Worm (Caenorhabditis elegans) whole organism, L2 larva: ENCODE results near the gene nhr-202.
A peak's percentile ranks its signal among the peaks of the same experiment; 100 is the strongest.

ENCODE experiments used
- C34F6.9 ChIP-seq: fragments of 150-350 bp; optimal IDR thresholded peaks from 2 replicates; lab custom pipeline; 2014; ENCODE audit warnings: missing biosample characterization, missing genetic modification characterization
- F13H6.1 ChIP-seq: sonication (generic microtip); optimal IDR thresholded peaks from 2 replicates; lab custom pipeline; 2016; ENCODE audit warnings: missing genetic modification characterization, missing compliant biosample characterization
- R02D3.7 ChIP-seq: fragments of 150-350 bp; optimal IDR thresholded peaks from 2 replicates; lab custom pipeline; 2014; ENCODE audit warnings: missing biosample characterization, missing genetic modification characterization
- Y55F3AM.14 ChIP-seq: fragments of 200-800 bp; sonication (Bioruptor generic); optimal IDR thresholded peaks from 2 replicates; lab custom pipeline; 2018; ENCODE audit warnings: mild to moderate bottlenecking, missing genetic modification characterization, missing compliant biosample characterization
- ZK546.5 ChIP-seq: sonication (generic microtip); optimal IDR thresholded peaks from 2 replicates; lab custom pipeline; 2017; ENCODE audit warnings: missing biosample characterization, missing genetic modification characterization
- alr-1 ChIP-seq: fragments of 150-350 bp; optimal IDR thresholded peaks from 2 replicates; lab custom pipeline; 2014; ENCODE audit warnings: missing biosample characterization, missing genetic modification characterization
- ama-1 ChIP-seq: fragments of 150-350 bp; optimal IDR thresholded peaks from 2 replicates; lab custom pipeline; 2018; ENCODE audit warnings: inconsistent platforms
- ceh-82 ChIP-seq: fragments of 150-350 bp; optimal IDR thresholded peaks from 2 replicates; lab custom pipeline; 2014; ENCODE audit warnings: missing biosample characterization, missing genetic modification characterization
- crh-2 ChIP-seq: sonication (generic microtip); optimal IDR thresholded peaks from 2 replicates; lab custom pipeline; 2017; ENCODE audit warnings: missing biosample characterization, missing genetic modification characterization
- egl-27 ChIP-seq: sonication (generic microtip); optimal IDR thresholded peaks from 3 replicates; lab custom pipeline; 2017; ENCODE audit warnings: missing biosample characterization, missing genetic modification reagents, missing genetic modification characterization
- elt-1 ChIP-seq: fragments of 150-350 bp; optimal IDR thresholded peaks from 2 replicates; lab custom pipeline; 2014; ENCODE audit warnings: missing biosample characterization, missing genetic modification characterization
- elt-3 ChIP-seq: sonication (generic microtip); optimal IDR thresholded peaks from 2 replicates; lab custom pipeline; 2017; ENCODE audit warnings: missing biosample characterization, missing genetic modification characterization
- fos-1 ChIP-seq: fragments of 150-350 bp; optimal IDR thresholded peaks from 2 replicates; lab custom pipeline; 2014; ENCODE audit warnings: missing biosample characterization, missing genetic modification characterization
- gmeb-1 ChIP-seq: fragments of 150-350 bp; optimal IDR thresholded peaks from 2 replicates; lab custom pipeline; 2014; ENCODE audit warnings: missing biosample characterization, missing genetic modification characterization
- lin-13 ChIP-seq: fragments of 150-350 bp; optimal IDR thresholded peaks from 2 replicates; lab custom pipeline; 2014; ENCODE audit warnings: missing biosample characterization, missing genetic modification reagents, missing genetic modification characterization
- lin-39 ChIP-seq: fragments of 150-350 bp; optimal IDR thresholded peaks from 2 replicates; lab custom pipeline; 2014; ENCODE audit warnings: missing biosample characterization, missing genetic modification reagents, missing genetic modification characterization
- mab-5 ChIP-seq: fragments of 150-350 bp; optimal IDR thresholded peaks from 2 replicates; lab custom pipeline; 2014; ENCODE audit warnings: missing biosample characterization, missing genetic modification characterization
- mbf-1 ChIP-seq: sonication (generic microtip); optimal IDR thresholded peaks from 2 replicates; lab custom pipeline; 2017; ENCODE audit warnings: missing biosample characterization, missing genetic modification characterization
- mdl-1 ChIP-seq, 2 experiments: fragments of 150-350 bp in 1 of 2; sonication (generic microtip) in 1 of 2; optimal IDR thresholded peaks; 2 replicates each; lab custom pipeline; 2017; ENCODE audit warnings: missing biosample characterization in 2 of 2, missing genetic modification characterization in 2 of 2
- nhr-10 ChIP-seq: sonication (generic microtip); optimal IDR thresholded peaks from 2 replicates; lab custom pipeline; 2017; ENCODE audit warnings: missing biosample characterization, missing genetic modification characterization
- nhr-12 ChIP-seq: fragments of 150-350 bp; optimal IDR thresholded peaks from 2 replicates; lab custom pipeline; 2014; ENCODE audit warnings: missing biosample characterization, missing genetic modification characterization
- nhr-21 ChIP-seq: fragments of 150-350 bp; optimal IDR thresholded peaks from 2 replicates; lab custom pipeline; 2014; ENCODE audit warnings: missing biosample characterization, missing genetic modification characterization
- nhr-23 ChIP-seq: fragments of 150-350 bp; optimal IDR thresholded peaks from 2 replicates; lab custom pipeline; 2014; ENCODE audit warnings: missing biosample characterization, missing genetic modification reagents, missing genetic modification characterization
- nhr-237 ChIP-seq: fragments of 150-350 bp; optimal IDR thresholded peaks from 2 replicates; lab custom pipeline; 2014; ENCODE audit warnings: missing biosample characterization, missing genetic modification characterization
- peb-1 ChIP-seq: fragments of 150-350 bp; optimal IDR thresholded peaks from 2 replicates; lab custom pipeline; 2014; ENCODE audit warnings: missing biosample characterization, missing genetic modification characterization
- skn-1 ChIP-seq: sonication (generic microtip); optimal IDR thresholded peaks from 2 replicates; lab custom pipeline; 2017; ENCODE audit warnings: missing biosample characterization, missing genetic modification characterization
- sma-9 ChIP-seq, 2 experiments: fragments of 150-350 bp in 1 of 2; sonication (generic microtip) in 1 of 2; optimal IDR thresholded peaks; 2 replicates each; lab custom pipeline; 2014 to 2016; ENCODE audit warnings: missing genetic modification characterization in 2 of 2, mild to moderate bottlenecking in 1 of 2, missing biosample characterization in 1 of 2, missing compliant biosample characterization in 1 of 2, missing genetic modification reagents in 1 of 2, moderate library complexity in 1 of 2
- snpc-4 ChIP-seq: fragments of 150-350 bp; optimal IDR thresholded peaks from 2 replicates; lab custom pipeline; 2014; ENCODE audit warnings: missing biosample characterization, missing genetic modification characterization
- unc-39 ChIP-seq: fragments of 150-350 bp; optimal IDR thresholded peaks from 2 replicates; lab custom pipeline; 2014; ENCODE audit warnings: missing biosample characterization, missing genetic modification characterization
- unc-55 ChIP-seq: fragments of 150-350 bp; sonication (generic microtip); optimal IDR thresholded peaks from 3 replicates; lab custom pipeline; 2014; ENCODE audit warnings: missing biosample characterization, missing genetic modification reagents, missing genetic modification characterization
- unc-62 ChIP-seq: fragments of 150-350 bp; optimal IDR thresholded peaks from 2 replicates; lab custom pipeline; 2014; ENCODE audit warnings: missing biosample characterization, missing genetic modification reagents, missing genetic modification characterization
- zag-1 ChIP-seq: fragments of 150-350 bp; optimal IDR thresholded peaks from 2 replicates; lab custom pipeline; 2014; ENCODE audit warnings: missing biosample characterization, missing genetic modification characterization
- ztf-11 ChIP-seq: sonication (generic microtip); optimal IDR thresholded peaks from 2 replicates; lab custom pipeline; 2017; ENCODE audit warnings: missing biosample characterization, missing genetic modification characterization
- ztf-4 ChIP-seq: fragments of 150-350 bp; optimal IDR thresholded peaks from 2 replicates; lab custom pipeline; 2014; ENCODE audit warnings: missing biosample characterization, missing genetic modification characterization

nhr-202 gene

ce11 chrV:446574-446973 is 15.8 kb upstream of the nhr-202 start, which contains the start of gene srh-34:
Gene srh-34, minus strand, starts transcription at chrV:446674.
- TF ChIP-seq nhr-12 (tag; lab: Kevin White, UChicago) (no peak), alr-1 (tag; lab: Kevin White, UChicago) (no peak), Y55F3AM.14 (no peak), egl-27 (tag; lab: Kevin White, UChicago) (no peak), ama-1 (lab: Kevin White, UChicago) (no peak), sma-9 (GFP tag; optimal IDR thresholded peaks at IDR 0.05; lab: Kevin White, UChicago) (no peak), sma-9 (tag; optimal IDR thresholded peaks at IDR 0.05; lab: Kevin White, UChicago) (no peak), crh-2 (tag; lab: Kevin White, UChicago) (no peak), lin-39 (tag; lab: Kevin White, UChicago) (no peak), nhr-10 (tag; lab: Kevin White, UChicago) (no peak), ztf-11 (no peak), fos-1 (tag; lab: Kevin White, UChicago) (no peak), elt-1 (tag; lab: Kevin White, UChicago) (no peak), ceh-82 (tag; lab: Kevin White, UChicago) (no peak)
- TF ChIP-seq, all 48 proteins: peak for 0

- TF ChIP-seq crh-2 (tag; lab: Kevin White, UChicago): no peak
- TF ChIP-seq sma-9 (GFP tag; optimal IDR thresholded peaks at IDR 0.05; lab: Kevin White, UChicago): no peak
- TF ChIP-seq sma-9 (tag; optimal IDR thresholded peaks at IDR 0.05; lab: Kevin White, UChicago): no peak
- no peak for TF ChIP-seq ztf-4 (tag; lab: Kevin White, UChicago)
- TF ChIP-seq, all 48 proteins: peak for 0
These were observed 15.4 kb upstream of the nhr-202 start for ce11 chrV:446988-447387.

ce11 chrV:449130-449529 is 13.3 kb upstream of the nhr-202 start, which contains the start of gene srh-35:
Gene srh-35, minus strand, starts transcription at chrV:449230.
- TF ChIP-seq ama-1 (lab: Kevin White, UChicago) (no peak), mab-5 (tag; lab: Kevin White, UChicago) (no peak), mdl-1 (tag; optimal IDR thresholded peaks at IDR 0.05; lab: Kevin White, UChicago) (no peak), ZK546.5 (tag; lab: Kevin White, UChicago) (no peak), snpc-4 (tag; lab: Kevin White, UChicago) (no peak), mbf-1 (no peak), elt-3 (tag; lab: Kevin White, UChicago) (no peak), skn-1 (tag; lab: Kevin White, UChicago) (no peak), lin-13 (GFP tag; lab: Kevin White, UChicago) (no peak), Y55F3AM.14 (no peak)

- TF ChIP-seq fos-1 (tag; lab: Kevin White, UChicago) (peak; percentile 95), crh-2 (tag; lab: Kevin White, UChicago) (no peak), F13H6.1 (tag; lab: Kevin White, UChicago) (no peak), nhr-237 (tag; lab: Kevin White, UChicago) (no peak), ztf-4 (tag; lab: Kevin White, UChicago) (no peak)
These were observed 12.7 kb upstream of the nhr-202 start, which contains the start of gene M02H5.8 for ce11 chrV:449685-450084. Gene M02H5.8, plus strand, starts transcription at chrV:449981.

ce11 chrV:450757-451501 is 11.5 kb upstream of the nhr-202 start, which contains the start of gene nhr-123:
Gene nhr-123, plus strand, starts transcription at chrV:451451.
- TF ChIP-seq nhr-21 (tag; lab: Kevin White, UChicago) (no peak), fos-1 (tag; lab: Kevin White, UChicago) (peak; percentile 41)

- TF ChIP-seq sma-9 (GFP tag; optimal IDR thresholded peaks at IDR 0.05; lab: Kevin White, UChicago) (no peak), sma-9 (tag; optimal IDR thresholded peaks at IDR 0.05; lab: Kevin White, UChicago) (no peak)
These were observed 8.8 kb upstream of the nhr-202 start, which contains the start of gene nhr-98 for ce11 chrV:453569-453968. Gene nhr-98, plus strand, starts transcription at chrV:453869.

- TF ChIP-seq zag-1 (tag; lab: Kevin White, UChicago): no peak
- TF ChIP-seq unc-62 (GFP tag; lab: Kevin White, UChicago): no peak
- no peak for TF ChIP-seq gmeb-1 (tag; lab: Kevin White, UChicago)
- no peak for TF ChIP-seq lin-13 (GFP tag; lab: Kevin White, UChicago)
- no peak for TF ChIP-seq unc-39 (tag; lab: Kevin White, UChicago)
- no peak for TF ChIP-seq ztf-11
- TF ChIP-seq elt-1 (tag; lab: Kevin White, UChicago): no peak
- TF ChIP-seq R02D3.7 (tag; lab: Kevin White, UChicago): no peak
- no peak for TF ChIP-seq nhr-23 (tag; lab: Kevin White, UChicago)
- no peak for TF ChIP-seq C34F6.9 (tag; lab: Kevin White, UChicago)
- TF ChIP-seq unc-55: no peak
- no peak for TF ChIP-seq peb-1 (tag; lab: Kevin White, UChicago)
These were observed 4.5 kb upstream of the nhr-202 start for ce11 chrV:457839-458238.
